Fruit fly (Drosophila melanogaster) whole organism, adult: ENCODE results near the gene CG43658.

Experiments
- CG7045 ChIP-seq: fragments of 200-800 bp; sonication (Bioruptor generic); optimal IDR thresholded peaks from 2 replicates; lab custom pipeline; 2017; ENCODE audit warnings: missing biosample characterization, mild to moderate bottlenecking, missing genetic modification characterization
- bab1 ChIP-seq: fragments of 200-800 bp; sonication (Bioruptor generic); optimal IDR thresholded peaks from 3 replicates; lab custom pipeline; 2019; ENCODE audit warnings: missing biosample characterization, mild to moderate bottlenecking, missing genetic modification characterization, moderate library complexity

DNA sequence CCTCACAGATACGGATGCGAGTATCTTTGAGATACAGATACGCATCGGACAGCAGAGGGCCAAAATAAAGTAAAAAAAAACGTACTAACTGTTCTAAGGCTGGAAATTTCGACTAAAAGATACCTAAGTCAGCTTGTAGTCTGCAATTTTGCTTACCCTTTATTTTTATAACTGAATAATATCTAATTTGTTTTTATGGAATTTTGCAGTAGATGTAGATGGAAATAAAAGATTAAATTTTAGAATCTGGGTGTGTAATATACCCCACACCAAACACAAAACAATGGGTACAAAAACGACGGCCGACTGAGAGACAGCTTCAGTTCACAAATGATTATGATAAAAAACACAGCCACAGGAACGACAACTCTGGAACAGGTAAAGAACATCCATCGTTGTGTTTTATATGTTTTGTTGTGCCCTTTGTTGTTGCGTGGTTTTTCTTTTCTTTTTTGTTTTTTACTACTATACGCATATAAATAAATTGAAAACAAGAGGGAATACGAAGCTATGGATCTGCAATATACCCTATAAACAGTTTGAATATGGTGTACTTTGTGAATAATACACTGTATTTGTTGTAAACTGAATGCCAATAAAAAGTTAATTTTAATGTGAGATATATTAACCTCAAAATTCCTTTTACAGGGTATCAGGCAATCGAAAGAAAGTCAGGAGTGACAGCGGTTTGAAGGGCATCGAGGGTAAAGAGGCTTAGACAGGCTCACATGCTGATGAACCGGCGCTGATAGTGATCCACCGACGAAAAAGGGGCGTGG is 50.7 kb downstream of the CG43658 start:
- TF ChIP-seq CG7045 (GFP tag; lab: Kevin White, UChicago), result no peak
- TF ChIP-seq bab1, result no peak
